Worm (Caenorhabditis elegans) whole organism, late embryonic: Measurements from ENCODE around the gene nspb-2.

Experiments
- C38D4.7 ChIP-seq: fragments of 200-800 bp; sonication (Bioruptor generic); optimal IDR thresholded peaks from 2 replicates; lab custom pipeline; 2018; ENCODE audit warnings: mild to moderate bottlenecking, missing genetic modification characterization, moderate library complexity, missing compliant biosample characterization
- ama-1 ChIP-seq: fragments of 150-350 bp; optimal IDR thresholded peaks from 2 replicates; lab custom pipeline; 2014
- ceh-14 ChIP-seq: sonication (generic microtip); optimal IDR thresholded peaks from 2 replicates; lab custom pipeline; 2016; ENCODE audit warnings: missing genotype, missing genetic modification characterization, missing compliant biosample characterization
- ceh-6 ChIP-seq: fragments of 200-800 bp; sonication (Bioruptor generic); optimal IDR thresholded peaks from 2 replicates; lab custom pipeline; 2018; ENCODE audit warnings: mild to moderate bottlenecking, missing genetic modification characterization, missing compliant biosample characterization
- lim-6 ChIP-seq: sonication (generic microtip); optimal IDR thresholded peaks from 2 replicates; lab custom pipeline; 2016; ENCODE audit warnings: missing genetic modification characterization, missing compliant biosample characterization
- pha-4 ChIP-seq: fragments of 150-350 bp; optimal IDR thresholded peaks from 2 replicates; lab custom pipeline; 2018; ENCODE audit warnings: missing biosample characterization, missing genetic modification reagents, missing genetic modification characterization
- pqm-1 ChIP-seq: sonication (generic microtip); optimal IDR thresholded peaks from 2 replicates; lab custom pipeline; 2016; ENCODE audit warnings: missing genetic modification characterization, missing compliant biosample characterization
- rnt-1 ChIP-seq: sonication (generic microtip); optimal IDR thresholded peaks from 2 replicates; lab custom pipeline; 2016; ENCODE audit warnings: missing genetic modification characterization, missing compliant biosample characterization
- ttx-3 ChIP-seq: sonication (generic microtip); optimal IDR thresholded peaks from 2 replicates; lab custom pipeline; 2016; ENCODE audit warnings: missing genetic modification reagents, missing genetic modification characterization, missing compliant biosample characterization
- unc-86 ChIP-seq: sonication (generic microtip); optimal IDR thresholded peaks from 2 replicates; lab custom pipeline; 2016; ENCODE audit warnings: missing genetic modification characterization, missing compliant biosample characterization

DNA sequence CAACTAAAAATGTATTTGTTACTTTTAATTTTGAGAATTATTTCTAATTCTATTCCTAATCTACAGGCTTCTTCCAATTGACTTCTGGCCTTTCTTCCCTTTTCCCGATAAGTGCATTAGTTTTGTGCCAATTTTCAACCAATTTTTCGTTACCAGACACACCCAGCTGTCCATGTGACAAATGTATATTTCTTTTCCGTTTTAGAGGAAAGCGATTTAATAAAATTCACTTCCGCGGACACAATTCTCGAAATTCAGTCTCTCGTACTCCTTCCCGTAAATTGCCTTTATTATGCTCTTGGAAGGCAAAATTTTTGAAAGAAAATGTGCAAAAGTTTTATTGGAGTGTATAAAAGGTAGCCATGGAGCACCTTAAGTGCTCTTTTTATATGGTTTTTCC lies 48.5 kb upstream of the nspb-2 start:
- TF ChIP-seq ceh-6 (GFP tag; lab: Kevin White, UChicago) (no peak), pqm-1 (no peak), ceh-14 (tag; lab: Kevin White, UChicago) (no peak), pha-4 (tag; lab: Kevin White, UChicago) (no peak), unc-86 (tag; lab: Kevin White, UChicago) (no peak), lim-6 (no peak), rnt-1 (tag; lab: Kevin White, UChicago) (no peak), ama-1 (lab: Kevin White, UChicago) (no peak), C38D4.7 (GFP tag; lab: Kevin White, UChicago) (no peak), ttx-3 (tag; lab: Kevin White, UChicago) (no peak)
